Worm (Caenorhabditis elegans): ENCODE measurements around the gene ZC155.4.

ce11 chrIII:5165211-5165610 lies 50.1 kb downstream of the ZC155.4 start, which contains the start of gene T10F2.2:
- TF ChIP-seq scrt-1 (GFP tag; IDR thresholded peaks at IDR 0.05) (no peak), ama-1 (optimal IDR thresholded peaks at IDR 0.05) (peak; percentile 35), aly-1 (tag; optimal IDR thresholded peaks at IDR 0.05) (no peak), ceh-13 (GFP tag; optimal IDR thresholded peaks at IDR 0.05) (no peak), hmg-4 (GFP tag; optimal IDR thresholded peaks at IDR 0.05) (no peak), tbx-37 (GFP tag; conservative IDR thresholded peaks at IDR 0.05) (no peak), ets-7 (tag; optimal IDR thresholded peaks at IDR 0.05) (no peak), B0310.2 (tag; optimal IDR thresholded peaks at IDR 0.05) (no peak), tra-4 (tag; optimal IDR thresholded peaks at IDR 0.05) (no peak), pes-1 (GFP tag; IDR thresholded peaks at IDR 0.05) (no peak), ceh-36 (tag; optimal IDR thresholded peaks at IDR 0.05) (no peak)
